Worm (Caenorhabditis elegans) whole organism, mixed stage, embryonic: ENCODE measurements around the gene smex-2.

Source experiments
- cnd-1 ChIP-seq: fragments of 200-800 bp; sonication (Bioruptor generic); optimal IDR thresholded peaks from 2 replicates; lab custom pipeline; 2018; ENCODE audit warnings: mild to moderate bottlenecking, missing genetic modification characterization, missing compliant biosample characterization
- nhr-12 ChIP-seq: fragments of 150-350 bp; optimal IDR thresholded peaks from 2 replicates; lab custom pipeline; 2014; ENCODE audit warnings: missing biosample characterization, missing genetic modification characterization
- nhr-237 ChIP-seq: fragments of 150-350 bp; optimal IDR thresholded peaks from 2 replicates; lab custom pipeline; 2014; ENCODE audit warnings: missing biosample characterization, missing genetic modification characterization
- sem-2 ChIP-seq: fragments of 200-800 bp; sonication (Bioruptor generic); optimal IDR thresholded peaks from 2 replicates; lab custom pipeline; 2018; ENCODE audit warnings: mild to moderate bottlenecking, missing genetic modification characterization, missing compliant biosample characterization
- unc-39 ChIP-seq: fragments of 150-350 bp; optimal IDR thresholded peaks from 2 replicates; lab custom pipeline; 2014; ENCODE audit warnings: missing biosample characterization, missing genetic modification characterization
- unc-62 ChIP-seq: fragments of 150-350 bp; optimal IDR thresholded peaks from 2 replicates; lab custom pipeline; 2014; ENCODE audit warnings: missing biosample characterization, missing genetic modification reagents, missing genetic modification characterization
- zip-8 ChIP-seq: fragments of 150-350 bp; optimal IDR thresholded peaks from 2 replicates; lab custom pipeline; 2014; ENCODE audit warnings: missing biosample characterization, missing genetic modification characterization

- TF ChIP-seq unc-39 (tag; lab: Kevin White, UChicago), result no peak
- TF ChIP-seq cnd-1 (tag; lab: Kevin White, UChicago), result no peak
- no peak for TF ChIP-seq unc-62 (GFP tag; lab: Kevin White, UChicago)
- TF ChIP-seq nhr-237, result no peak
- TF ChIP-seq sem-2, result no peak
- TF ChIP-seq nhr-12, result no peak
- no peak for TF ChIP-seq zip-8 (tag; lab: Kevin White, UChicago)
Measured at ce11 chrX:2078822-2079221, 39.6 kb upstream of the smex-2 start.
